Worm (Caenorhabditis elegans) whole organism, young adult: ENCODE measurements around the gene C28C12.12.
A peak's percentile ranks its signal among the peaks of the same experiment; 100 is the strongest.

Experiments used
- B0261.1 ChIP-seq: sonication (generic microtip); optimal IDR thresholded peaks from 2 replicates; lab custom pipeline; 2016; ENCODE audit warnings: mild to moderate bottlenecking, missing genetic modification characterization, moderate library complexity, missing compliant biosample characterization
- B0336.3 ChIP-seq: fragments of 200-800 bp; sonication (Bioruptor generic); IDR thresholded peaks from 2 replicates; pipeline ENCODE4 v1.3.6; 2022; ENCODE audit warnings: missing genetic modification characterization, missing compliant biosample characterization
- C06A6.2 ChIP-seq: fragments of 200-800 bp; sonication (Bioruptor generic); conservative IDR thresholded peaks from 2 replicates; pipeline ENCODE4 v1.3.6; 2022; ENCODE audit warnings: missing genetic modification characterization, missing compliant biosample characterization
- C17E4.6 ChIP-seq: fragments of 200-800 bp; sonication (Bioruptor generic); IDR thresholded peaks from 2 replicates; pipeline ENCODE4 v1.3.6; 2022; ENCODE audit warnings: missing genetic modification reagents, missing genetic modification characterization, missing compliant biosample characterization
- D2030.7 ChIP-seq: fragments of 200-800 bp; sonication (Bioruptor generic); IDR thresholded peaks from 2 replicates; pipeline ENCODE4 v1.3.6; 2022; ENCODE audit warnings: missing genetic modification reagents, missing genetic modification characterization, missing compliant biosample characterization
- F33H1.4 ChIP-seq: fragments of 200-800 bp; sonication (Bioruptor generic); IDR thresholded peaks from 2 replicates; pipeline ENCODE4 v1.3.6; 2022; ENCODE audit warnings: missing genetic modification reagents, missing genetic modification characterization, missing compliant biosample characterization
- F49E8.2 ChIP-seq: sonication (generic microtip); optimal IDR thresholded peaks from 3 replicates; lab custom pipeline; 2017; ENCODE audit warnings: missing genetic modification characterization, mild to moderate bottlenecking, missing compliant biosample characterization, antibody characterized with exemption, moderate library complexity; ENCODE audit not compliant: insufficient read depth
- F57A8.1 ChIP-seq: fragments of 200-800 bp; sonication (Bioruptor generic); optimal IDR thresholded peaks from 2 replicates; lab custom pipeline; 2018; ENCODE audit warnings: mild to moderate bottlenecking, missing genetic modification characterization, moderate library complexity, missing compliant biosample characterization
- K11D2.4 ChIP-seq: fragments of 200-800 bp; sonication (Bioruptor generic); IDR thresholded peaks from 2 replicates; pipeline ENCODE4 v1.3.6; 2022; ENCODE audit warnings: missing genetic modification reagents, missing genetic modification characterization, missing compliant biosample characterization
- T26A5.8 ChIP-seq: sonication (generic microtip); optimal IDR thresholded peaks from 2 replicates; lab custom pipeline; 2016; ENCODE audit warnings: missing genetic modification characterization, missing compliant biosample characterization
- Y67H2A.10 ChIP-seq: fragments of 200-800 bp; sonication (Bioruptor generic); conservative IDR thresholded peaks from 2 replicates; pipeline ENCODE4 v1.3.6; 2022; ENCODE audit warnings: missing genetic modification reagents, missing genetic modification characterization, missing compliant biosample characterization
- ama-1 ChIP-seq, 3 experiments: fragments of 150-350 bp in 1 of 3; sonication (generic microtip) in 2 of 3; optimal IDR thresholded peaks; 2 replicates each; lab custom pipeline; 2014 to 2018; ENCODE audit warnings: missing biosample characterization in 2 of 3, missing genetic modification characterization in 2 of 3, missing genetic modification reagents in 2 of 3
- aptf-3 ChIP-seq: fragments of 200-800 bp; sonication (Bioruptor generic); IDR thresholded peaks from 2 replicates; pipeline ENCODE4 v1.3.6; 2022; ENCODE audit warnings: missing genetic modification characterization, missing compliant biosample characterization
- athp-1 ChIP-seq: sonication (generic microtip); optimal IDR thresholded peaks from 2 replicates; lab custom pipeline; 2017; ENCODE audit warnings: mild to moderate bottlenecking, missing genetic modification characterization, missing compliant biosample characterization
- attf-3 ChIP-seq: fragments of 200-800 bp; sonication (Bioruptor generic); conservative IDR thresholded peaks from 2 replicates; pipeline ENCODE4 v1.3.6; 2022; ENCODE audit warnings: missing genetic modification reagents, missing genetic modification characterization, missing compliant biosample characterization
- attf-5 ChIP-seq: fragments of 200-800 bp; sonication (Bioruptor generic); optimal IDR thresholded peaks from 2 replicates; lab custom pipeline; 2018; ENCODE audit warnings: mild to moderate bottlenecking, missing genetic modification characterization, missing compliant biosample characterization
- attf-6 ChIP-seq: fragments of 200-800 bp; sonication (Bioruptor generic); IDR thresholded peaks from 2 replicates; pipeline ENCODE4 v1.3.6; 2022; ENCODE audit warnings: missing genetic modification reagents, missing genetic modification characterization, missing compliant biosample characterization
- bed-1 ChIP-seq: fragments of 200-800 bp; sonication (Bioruptor generic); IDR thresholded peaks from 2 replicates; pipeline ENCODE4 v1.3.6; 2022; ENCODE audit warnings: missing genetic modification reagents, missing genetic modification characterization, missing compliant biosample characterization
- ceh-27 ChIP-seq: fragments of 200-800 bp; sonication (Bioruptor generic); optimal IDR thresholded peaks from 2 replicates; lab custom pipeline; 2018; ENCODE audit warnings: mild to moderate bottlenecking, missing genetic modification characterization, moderate library complexity, missing compliant biosample characterization
- ceh-40 ChIP-seq: fragments of 200-800 bp; sonication (Bioruptor generic); IDR thresholded peaks from 2 replicates; pipeline ENCODE4 v1.3.6; 2022; ENCODE audit warnings: missing genetic modification characterization, missing compliant biosample characterization
- ceh-58 ChIP-seq: fragments of 200-800 bp; sonication (Bioruptor generic); IDR thresholded peaks from 2 replicates; pipeline ENCODE4 v1.3.6; 2022; ENCODE audit warnings: missing genetic modification characterization, missing compliant biosample characterization
- ceh-79 ChIP-seq: sonication (generic microtip); optimal IDR thresholded peaks from 2 replicates; lab custom pipeline; 2017; ENCODE audit warnings: mild to moderate bottlenecking, missing genetic modification characterization, missing compliant biosample characterization
- ceh-91 ChIP-seq: fragments of 200-800 bp; sonication (Bioruptor generic); IDR thresholded peaks from 2 replicates; pipeline ENCODE4 v1.3.6; 2022; ENCODE audit warnings: missing genetic modification reagents, missing genetic modification characterization, missing compliant biosample characterization
- dox-1 ChIP-seq: fragments of 200-800 bp; sonication (Bioruptor generic); IDR thresholded peaks from 2 replicates; pipeline ENCODE4 v1.3.6; 2022; ENCODE audit warnings: missing genetic modification reagents, missing genetic modification characterization, missing compliant biosample characterization
- dpl-1 ChIP-seq: fragments of 150-350 bp; optimal IDR thresholded peaks from 2 replicates; lab custom pipeline; 2014; ENCODE audit warnings: missing biosample characterization, missing genetic modification reagents, missing genetic modification characterization
- efl-1 ChIP-seq: fragments of 150-350 bp; optimal IDR thresholded peaks from 2 replicates; lab custom pipeline; 2014; ENCODE audit warnings: missing biosample characterization, missing genetic modification reagents, missing genetic modification characterization
- egl-18 ChIP-seq: fragments of 200-800 bp; sonication (Bioruptor generic); IDR thresholded peaks from 2 replicates; pipeline ENCODE4 v1.3.6; 2022; ENCODE audit warnings: missing genetic modification reagents, missing genetic modification characterization, missing compliant biosample characterization
- egl-44 ChIP-seq: fragments of 200-800 bp; sonication (Bioruptor generic); IDR thresholded peaks from 2 replicates; pipeline ENCODE4 v1.3.6; 2022; ENCODE audit warnings: missing genetic modification reagents, missing genetic modification characterization, missing compliant biosample characterization
- him-1 ChIP-seq: sonication (generic microtip); optimal IDR thresholded peaks from 2 replicates; lab custom pipeline; 2016; ENCODE audit warnings: missing genotype, missing genetic modification reagents, missing genetic modification characterization, missing compliant biosample characterization
- hmg-1.2 ChIP-seq: fragments of 200-800 bp; sonication (Bioruptor generic); IDR thresholded peaks from 2 replicates; pipeline ENCODE4 v1.3.6; 2022; ENCODE audit warnings: missing genetic modification reagents, missing genetic modification characterization, missing compliant biosample characterization
- hmg-20 ChIP-seq: fragments of 200-800 bp; sonication (Bioruptor generic); IDR thresholded peaks from 2 replicates; pipeline ENCODE4 v1.3.6; 2022; ENCODE audit warnings: missing genetic modification reagents, missing genetic modification characterization, missing compliant biosample characterization
- hrde-1 ChIP-seq: sonication (generic microtip); optimal IDR thresholded peaks from 2 replicates; lab custom pipeline; 2016; ENCODE audit warnings: missing genetic modification characterization, mild to moderate bottlenecking, missing compliant biosample characterization, moderate library complexity, missing genotype, missing genetic modification reagents, borderline replicate concordance
- lag-1 ChIP-seq: fragments of 200-800 bp; sonication (Bioruptor generic); IDR thresholded peaks from 2 replicates; pipeline ENCODE4 v1.3.6; 2022; ENCODE audit warnings: missing genetic modification reagents, missing genetic modification characterization, missing compliant biosample characterization
- let-526 ChIP-seq: fragments of 200-800 bp; sonication (Bioruptor generic); IDR thresholded peaks from 2 replicates; pipeline ENCODE4 v1.3.6; 2022; ENCODE audit warnings: missing genetic modification reagents, missing genetic modification characterization, missing compliant biosample characterization
- lin-54 ChIP-seq: fragments of 200-800 bp; sonication (Bioruptor generic); optimal IDR thresholded peaks from 2 replicates; lab custom pipeline; 2018; ENCODE audit warnings: mild to moderate bottlenecking, missing genetic modification characterization, missing compliant biosample characterization
- madf-3 ChIP-seq: fragments of 200-800 bp; sonication (Bioruptor generic); IDR thresholded peaks from 2 replicates; pipeline ENCODE4 v1.3.6; 2022; ENCODE audit warnings: missing genetic modification reagents, missing genetic modification characterization, missing compliant biosample characterization
- madf-6 ChIP-seq: fragments of 200-800 bp; sonication (Bioruptor generic); IDR thresholded peaks from 2 replicates; pipeline ENCODE4 v1.3.6; 2022; ENCODE audit warnings: missing genetic modification reagents, missing genetic modification characterization, missing compliant biosample characterization
- madf-8 ChIP-seq: fragments of 200-800 bp; sonication (Bioruptor generic); conservative IDR thresholded peaks from 2 replicates; pipeline ENCODE4 v1.3.6; 2022; ENCODE audit warnings: missing genetic modification reagents, missing genetic modification characterization, missing compliant biosample characterization
- mes-4 ChIP-seq: sonication (generic microtip); optimal IDR thresholded peaks from 2 replicates; lab custom pipeline; 2016; ENCODE audit warnings: missing genotype, missing genetic modification characterization, missing compliant biosample characterization
- mxl-1 ChIP-seq: sonication (generic microtip); optimal IDR thresholded peaks from 2 replicates; lab custom pipeline; 2016; ENCODE audit warnings: missing genetic modification characterization, missing compliant biosample characterization
- nhr-27 ChIP-seq: fragments of 200-800 bp; sonication (Bioruptor generic); optimal IDR thresholded peaks from 2 replicates; lab custom pipeline; 2018; ENCODE audit warnings: mild to moderate bottlenecking, missing genetic modification characterization, moderate library complexity, missing compliant biosample characterization
- nhr-80 ChIP-seq: sonication (generic microtip); optimal IDR thresholded peaks from 2 replicates; lab custom pipeline; 2016; ENCODE audit warnings: missing genetic modification characterization, missing compliant biosample characterization
- rcor-1 ChIP-seq: fragments of 200-800 bp; sonication (Bioruptor generic); IDR thresholded peaks from 2 replicates; pipeline ENCODE4 v1.3.6; 2022; ENCODE audit warnings: missing genetic modification reagents, missing genetic modification characterization, missing compliant biosample characterization
- rec-8 ChIP-seq, 2 experiments: sonication (generic microtip); optimal IDR thresholded peaks; 2 replicates each; lab custom pipeline; 2016; ENCODE audit warnings: mild to moderate bottlenecking in 2 of 2, missing genetic modification characterization in 2 of 2, missing genetic modification reagents in 2 of 2, missing genotype in 2 of 2, missing biosample characterization in 1 of 2, missing compliant biosample characterization in 1 of 2, moderate library complexity in 1 of 2
- rpc-1 ChIP-seq, 2 experiments: fragments of 150-350 bp in 1 of 2; sonication (generic microtip) in 1 of 2; optimal IDR thresholded peaks; 2 replicates each; lab custom pipeline; 2014 to 2018; ENCODE audit warnings: missing biosample characterization in 1 of 2, missing genetic modification characterization in 1 of 2, missing genetic modification reagents in 1 of 2, missing genotype in 1 of 2
- sdz-38 ChIP-seq: sonication (generic microtip); optimal IDR thresholded peaks from 2 replicates; lab custom pipeline; 2016; ENCODE audit warnings: missing genotype, missing genetic modification characterization, missing compliant biosample characterization
- sea-2 ChIP-seq: fragments of 200-800 bp; sonication (Bioruptor generic); IDR thresholded peaks from 2 replicates; pipeline ENCODE4 v1.3.6; 2022; ENCODE audit warnings: missing genetic modification characterization, missing compliant biosample characterization
- ztf-3 ChIP-seq: fragments of 200-800 bp; sonication (Bioruptor generic); optimal IDR thresholded peaks from 2 replicates; lab custom pipeline; 2018; ENCODE audit warnings: mild to moderate bottlenecking, missing genetic modification characterization, missing compliant biosample characterization

C28C12.12 gene

DNA sequence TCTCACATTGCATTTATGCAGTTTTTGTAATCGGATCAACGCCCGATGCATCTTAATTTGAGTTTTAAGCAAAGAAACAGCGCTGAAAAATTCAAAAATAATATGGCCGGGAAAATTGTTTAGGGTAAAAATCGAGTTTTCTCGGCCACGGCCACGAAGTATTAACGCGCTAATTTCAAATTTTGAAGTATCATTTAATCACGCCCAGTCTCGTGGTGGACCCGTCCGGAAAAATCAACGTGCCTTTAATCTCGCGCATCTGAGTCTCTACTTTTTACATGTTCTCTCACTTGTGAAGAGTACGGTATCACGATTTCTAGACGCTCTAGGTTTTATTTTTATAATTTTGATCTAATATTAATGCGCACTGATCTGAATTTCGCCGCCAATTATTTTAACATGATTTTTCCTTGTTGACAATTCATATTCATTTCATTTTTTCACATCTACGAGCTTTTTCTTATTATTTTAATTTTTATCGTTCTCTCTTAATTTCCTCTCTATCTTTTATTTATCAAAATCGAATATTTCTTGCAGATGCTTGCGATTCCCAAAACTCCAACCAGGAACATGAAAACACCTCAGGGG, 2.7 kb upstream of the C28C12.12 start, which contains the start of the genes acdh-13 and mesp-1 (continued):
- TF ChIP-seq attf-6 (GFP tag; lab: Robert Waterston, UW) (peak; percentile 77; the same call in 1 of the 2 replicates), D2030.7 (GFP tag; lab: Robert Waterston, UW) (peak; percentile 95), nhr-80 (tag; lab: Kevin White, UChicago) (no peak), hmg-1.2 (GFP tag; lab: Robert Waterston, UW) (peak; percentile 78), K11D2.4 (no peak), egl-18 (GFP tag; lab: Robert Waterston, UW) (no peak), B0336.3 (no peak), efl-1 (GFP tag; lab: Kevin White, UChicago) (peak; percentile 93), attf-5 (GFP tag; lab: Kevin White, UChicago) (no peak), ceh-79 (tag; lab: Kevin White, UChicago) (no peak), C06A6.2 (no peak), him-1 (peak; percentile 28), ceh-40 (0 out of 2 replicates have a peak, but pooled peaks have one; percentile 44), madf-6 (GFP tag; lab: Robert Waterston, UW) (peak; percentile 97), mxl-1 (tag; lab: Kevin White, UChicago) (no peak), ceh-91 (GFP tag; lab: Robert Waterston, UW) (peak; percentile 90), ceh-27 (peak; percentile 21), ama-1 (optimal IDR thresholded peaks at IDR 0.05; lab: Kevin White, UChicago) (no peak), ama-1 (GFP tag; optimal IDR thresholded peaks at IDR 0.05; lab: Kevin White, UChicago) (no peak), dox-1 (GFP tag; lab: Robert Waterston, UW) (peak; percentile 92), aptf-3 (no peak), madf-8 (GFP tag; lab: Robert Waterston, UW) (peak; percentile 94), sea-2 (GFP tag; lab: Robert Waterston, UW) (no peak), rcor-1 (GFP tag; lab: Robert Waterston, UW) (peak; percentile 76), egl-44 (GFP tag; lab: Robert Waterston, UW) (no peak), ceh-58 (GFP tag; lab: Robert Waterston, UW) (no peak), ztf-3 (GFP tag; lab: Kevin White, UChicago) (no peak), rec-8 (tag; optimal IDR thresholded peaks at IDR 0.05; lab: Kevin White, UChicago) (peak; percentile 25 to 28), sdz-38 (tag; lab: Kevin White, UChicago) (no peak), madf-3 (GFP tag; lab: Robert Waterston, UW) (no peak), mes-4 (tag; lab: Kevin White, UChicago) (no peak), athp-1 (peak; percentile 57), B0261.1 (tag; lab: Kevin White, UChicago) (no peak), bed-1 (GFP tag; lab: Robert Waterston, UW) (no peak), lag-1 (GFP tag; lab: Robert Waterston, UW) (no peak), dpl-1 (GFP tag; lab: Kevin White, UChicago) (peak; percentile 80), Y67H2A.10 (GFP tag; lab: Robert Waterston, UW) (no peak), F57A8.1 (no peak), lin-54 (peak; percentile 95), F49E8.2 (peak; percentile 58), hrde-1 (tag; lab: Kevin White, UChicago) (no peak), F33H1.4 (GFP tag; lab: Robert Waterston, UW) (peak; percentile 79), nhr-27 (no peak), let-526 (GFP tag; lab: Robert Waterston, UW) (no peak), rpc-1 (optimal IDR thresholded peaks at IDR 0.05; lab: Kevin White, UChicago) (no peak), rpc-1 (tag; optimal IDR thresholded peaks at IDR 0.05; lab: Kevin White, UChicago) (no peak), C17E4.6 (GFP tag; lab: Robert Waterston, UW) (no peak), T26A5.8 (tag; lab: Kevin White, UChicago) (no peak), attf-3 (GFP tag; lab: Robert Waterston, UW) (0 out of 2 replicates have a peak, but pooled peaks have one; percentile 38), hmg-20 (GFP tag; lab: Robert Waterston, UW) (no peak)
